Worm (Caenorhabditis elegans) whole organism, young adult: Measurements from ENCODE around the gene ttr-5.

Experiments used
- egl-18 ChIP-seq: fragments of 200-800 bp; sonication (Bioruptor generic); IDR thresholded peaks from 2 replicates; pipeline ENCODE4 v1.3.6; 2022; ENCODE audit warnings: missing genetic modification reagents, missing genetic modification characterization, missing compliant biosample characterization
- rpc-1 ChIP-seq, 2 experiments: fragments of 150-350 bp in 1 of 2; sonication (generic microtip) in 1 of 2; optimal IDR thresholded peaks; 2 replicates each; lab custom pipeline; 2014 to 2018; ENCODE audit warnings: missing biosample characterization in 1 of 2, missing genetic modification characterization in 1 of 2, missing genetic modification reagents in 1 of 2, missing genotype in 1 of 2
- unc-62 ChIP-seq: fragments of 150-350 bp; optimal IDR thresholded peaks from 2 replicates; lab custom pipeline; 2014; ENCODE audit warnings: missing biosample characterization, missing genetic modification reagents, missing genetic modification characterization

- TF ChIP-seq egl-18 (GFP tag; lab: Robert Waterston, UW) (no peak), rpc-1 (optimal IDR thresholded peaks at IDR 0.05; lab: Kevin White, UChicago) (no peak), rpc-1 (tag; optimal IDR thresholded peaks at IDR 0.05; lab: Kevin White, UChicago) (no peak), unc-62 (GFP tag; lab: Kevin White, UChicago) (no peak)
These were observed 850 bp upstream of the ttr-5 start, which contains the start of gene C40H1.3 for ce11 chrIII:9329266-9329665.
